Worm (Caenorhabditis elegans): ENCODE results near the gene nhr-221.

nhr-221 gene

DNA sequence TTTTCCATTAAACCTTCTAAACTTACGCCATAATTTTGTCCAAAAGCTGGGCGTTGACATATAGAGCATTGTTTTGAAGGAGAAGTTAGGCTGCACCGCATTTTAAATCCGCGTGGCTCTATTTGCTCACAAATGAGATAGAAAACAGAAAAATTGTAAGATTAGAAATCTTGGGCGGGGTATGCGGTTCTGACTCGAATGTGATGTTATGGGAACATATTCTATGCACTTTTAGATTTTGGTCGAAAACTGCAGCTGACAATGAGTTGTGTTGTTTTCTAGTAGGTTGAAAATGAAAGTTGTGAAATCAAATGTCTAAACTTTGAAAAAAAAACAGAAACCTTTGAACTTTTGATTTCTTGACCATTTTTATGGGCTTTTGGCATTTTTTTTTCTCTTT, 8.2 kb upstream of the nhr-221 start, which contains the start of gene nhr-222:
Gene nhr-222, minus strand, starts transcription at position 101 of the 400 bp plus-strand sequence.
- no peak for TF ChIP-seq egl-27 (tag; optimal IDR thresholded peaks at IDR 0.05)
- TF ChIP-seq fkh-10 (GFP tag; optimal IDR thresholded peaks at IDR 0.05) = no peak
- TF ChIP-seq elt-2 (tag; optimal IDR thresholded peaks at IDR 0.05) = no peak
- no peak for TF ChIP-seq elt-3 (tag; optimal IDR thresholded peaks at IDR 0.05)
- no peak for TF ChIP-seq pqm-1 (tag; optimal IDR thresholded peaks at IDR 0.05)
- TF ChIP-seq nhr-11 (tag; optimal IDR thresholded peaks at IDR 0.05) = no peak
- TF ChIP-seq nhr-12 (tag; optimal IDR thresholded peaks at IDR 0.05) = no peak
- TF ChIP-seq pha-4 (tag; optimal IDR thresholded peaks at IDR 0.05) = no peak
- no peak for TF ChIP-seq zag-1 (tag; optimal IDR thresholded peaks at IDR 0.05)
- TF ChIP-seq mdl-1 (tag; optimal IDR thresholded peaks at IDR 0.05) = no peak
- no peak for TF ChIP-seq nfya-1 (tag; optimal IDR thresholded peaks at IDR 0.05; ENCODE audit: insufficient read depth)
- no peak for TF ChIP-seq aly-2 (tag; optimal IDR thresholded peaks at IDR 0.05)
- TF ChIP-seq egl-5 (tag; optimal IDR thresholded peaks at IDR 0.05) = no peak

DNA sequence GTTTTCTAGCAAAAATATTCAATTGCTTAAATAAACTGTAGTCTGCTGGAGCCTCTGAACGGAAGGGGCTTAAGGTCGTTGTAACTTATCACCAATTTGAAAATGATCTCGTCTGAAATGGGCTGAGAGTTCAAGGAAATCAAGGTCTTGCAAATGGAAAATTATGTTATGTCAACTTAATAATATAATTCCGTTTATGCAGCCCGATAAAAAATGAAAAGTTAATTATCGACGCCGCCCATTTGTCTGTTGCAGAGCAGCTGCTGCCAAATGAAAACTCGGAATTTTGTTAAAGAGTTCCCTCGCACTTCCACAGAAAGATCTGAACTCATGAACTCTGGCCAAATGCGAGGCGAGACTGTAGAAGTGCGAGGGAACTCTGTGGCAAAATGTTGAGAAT, 6.0 kb upstream of the nhr-221 start, which contains the start of gene srbc-67:
Gene srbc-67, minus strand, starts transcription at position 101 of the 400 bp plus-strand sequence.
- TF ChIP-seq lin-39 (tag; optimal IDR thresholded peaks at IDR 0.05) = no peak
- no peak for TF ChIP-seq elt-1 (tag; optimal IDR thresholded peaks at IDR 0.05)
- TF ChIP-seq fkh-2 (tag; optimal IDR thresholded peaks at IDR 0.05) = no peak
- TF ChIP-seq nhr-11 (tag; optimal IDR thresholded peaks at IDR 0.05) = no peak

DNA sequence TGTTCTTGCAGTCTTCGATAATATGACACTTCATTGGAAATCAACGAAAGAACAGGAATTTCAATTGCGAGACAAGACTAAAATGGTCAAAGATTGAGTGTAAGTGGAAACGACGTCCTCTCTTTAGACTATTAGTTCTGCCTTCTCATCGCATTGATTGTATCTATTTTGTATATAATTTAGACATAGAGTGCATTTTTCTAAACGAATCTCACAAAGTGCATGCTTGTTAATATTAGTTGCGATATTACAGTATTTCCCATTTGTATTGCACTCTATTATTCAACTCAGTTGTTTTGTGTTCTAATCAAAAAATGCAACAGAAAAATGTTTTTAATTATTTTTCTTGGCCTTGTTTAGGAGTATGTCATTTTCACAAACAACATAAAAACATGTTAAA, 3.1 kb upstream of the nhr-221 start, which contains the start of gene nhr-93:
Gene nhr-93, minus strand, starts transcription at position 101 of the 400 bp plus-strand sequence.
- TF ChIP-seq eor-1 (tag; optimal IDR thresholded peaks at IDR 0.05) (no peak), nhr-43 (tag; optimal IDR thresholded peaks at IDR 0.05; ENCODE audit: poor library complexity, severe bottlenecking) (no peak), nhr-76 (tag; optimal IDR thresholded peaks at IDR 0.05) (no peak), mdl-1 (tag; optimal IDR thresholded peaks at IDR 0.05) (no peak), ama-1 (optimal IDR thresholded peaks at IDR 0.05) (no peak), lin-39 (tag; optimal IDR thresholded peaks at IDR 0.05) (no peak), nhr-237 (tag; optimal IDR thresholded peaks at IDR 0.05) (no peak), mml-1 (tag; optimal IDR thresholded peaks at IDR 0.05) (no peak), ztf-4 (tag; optimal IDR thresholded peaks at IDR 0.05) (no peak), lsy-12 (tag; optimal IDR thresholded peaks at IDR 0.05) (no peak), nhr-77 (tag; optimal IDR thresholded peaks at IDR 0.05) (no peak), ceh-9 (tag; optimal IDR thresholded peaks at IDR 0.05) (no peak), hmg-11 (tag; optimal IDR thresholded peaks at IDR 0.05) (no peak)

DNA sequence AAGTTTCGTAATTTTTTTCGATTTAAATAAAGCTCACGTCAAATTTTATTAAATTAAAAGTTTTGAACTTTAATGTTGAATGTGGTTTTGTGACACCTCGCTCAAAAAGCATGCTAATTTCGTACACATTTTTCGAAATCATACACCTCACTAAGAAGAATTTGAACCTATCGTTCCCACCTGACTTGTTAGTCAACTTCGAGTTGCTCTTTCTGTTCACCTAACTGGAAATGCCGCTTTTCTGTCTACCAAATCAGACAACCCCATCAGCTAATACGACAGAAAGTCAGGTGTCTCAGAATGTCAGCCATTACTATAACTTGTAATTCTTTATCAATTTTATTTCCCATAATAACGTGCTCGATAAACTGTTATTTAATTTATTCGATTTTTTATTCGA, 4.8 kb downstream of the nhr-221 start, which contains the start of gene srbc-66:
Gene srbc-66, plus strand, starts transcription at position 301 of the 400 bp plus-strand sequence.
- no peak for TF ChIP-seq nhr-77 (tag; optimal IDR thresholded peaks at IDR 0.05)
- no peak for TF ChIP-seq eor-1 (tag; optimal IDR thresholded peaks at IDR 0.05)
- no peak for TF ChIP-seq elt-2 (tag; optimal IDR thresholded peaks at IDR 0.05)
- no peak for TF ChIP-seq jun-1 (tag; optimal IDR thresholded peaks at IDR 0.05)
- TF ChIP-seq mdl-1 (tag; optimal IDR thresholded peaks at IDR 0.05) = no peak
- no peak for TF ChIP-seq ceh-9 (tag; optimal IDR thresholded peaks at IDR 0.05)
- TF ChIP-seq nhr-76 (tag; optimal IDR thresholded peaks at IDR 0.05) = no peak
- TF ChIP-seq nhr-28 (tag; optimal IDR thresholded peaks at IDR 0.05) = no peak
- no peak for TF ChIP-seq tbx-2 (tag; optimal IDR thresholded peaks at IDR 0.05)

DNA sequence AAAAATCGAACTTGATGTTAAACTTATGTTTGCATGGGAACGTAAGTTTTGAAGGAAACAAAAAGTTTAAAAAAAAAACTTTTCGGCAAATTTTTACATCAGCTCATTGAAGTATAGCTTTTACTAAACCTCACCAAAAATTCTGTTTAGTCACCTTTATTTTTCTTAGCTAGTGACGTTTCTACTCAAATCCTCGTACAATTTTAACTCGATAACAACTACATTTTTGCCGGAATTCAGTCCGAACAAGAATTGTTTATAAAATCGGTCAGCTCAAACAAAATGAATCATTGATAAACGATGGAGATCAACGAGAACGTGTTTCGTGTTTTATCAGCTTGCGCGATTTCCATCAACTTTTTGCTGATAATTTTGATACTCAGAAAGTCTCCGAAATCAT, 8.3 kb downstream of the nhr-221 start, which contains the start of gene str-260:
Gene str-260, plus strand, starts transcription at position 301 of the 400 bp plus-strand sequence.
- TF ChIP-seq fkh-10 (GFP tag; optimal IDR thresholded peaks at IDR 0.05) = no peak
- TF ChIP-seq ZK546.5 (tag; optimal IDR thresholded peaks at IDR 0.05) = no peak
- TF ChIP-seq lin-15B (tag; optimal IDR thresholded peaks at IDR 0.05) = no peak
- TF ChIP-seq pqm-1 (tag; optimal IDR thresholded peaks at IDR 0.05) = no peak
- TF ChIP-seq tbx-2 (tag; optimal IDR thresholded peaks at IDR 0.05) = no peak
- no peak for TF ChIP-seq nhr-28 (tag; optimal IDR thresholded peaks at IDR 0.05)
- TF ChIP-seq nhr-12 (tag; optimal IDR thresholded peaks at IDR 0.05) = no peak
- TF ChIP-seq elt-2 (tag; optimal IDR thresholded peaks at IDR 0.05) = no peak

DNA sequence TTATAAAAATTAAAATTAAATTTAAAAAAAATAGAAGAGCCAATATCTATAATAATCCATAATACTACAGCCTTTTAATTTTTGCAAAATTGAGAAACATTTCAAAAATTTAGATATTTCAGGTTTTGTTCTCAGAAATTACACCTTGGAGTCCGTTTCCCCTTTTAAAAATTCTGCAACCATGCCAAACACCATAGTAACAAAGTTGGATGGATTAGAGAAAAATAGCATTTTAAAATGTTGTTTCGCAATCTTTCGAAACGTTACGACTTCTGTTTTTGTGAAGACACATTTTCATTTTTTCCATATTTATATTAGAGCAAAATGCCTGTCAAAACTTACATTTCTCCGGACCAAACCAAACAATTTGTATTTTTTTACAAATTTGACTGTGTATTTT, 10.2 kb downstream of the nhr-221 start, which contains the start of gene T24A6.7:
Gene T24A6.7, plus strand, starts transcription at position 301 of the 400 bp plus-strand sequence.
- no peak for TF ChIP-seq R02D3.7 (tag; optimal IDR thresholded peaks at IDR 0.05)
- TF ChIP-seq unc-62 (GFP tag; optimal IDR thresholded peaks at IDR 0.05) = no peak

All from whole organism, L3 larva.